Worm (Caenorhabditis elegans): ENCODE results near the gene inpp-5K.

DNA sequence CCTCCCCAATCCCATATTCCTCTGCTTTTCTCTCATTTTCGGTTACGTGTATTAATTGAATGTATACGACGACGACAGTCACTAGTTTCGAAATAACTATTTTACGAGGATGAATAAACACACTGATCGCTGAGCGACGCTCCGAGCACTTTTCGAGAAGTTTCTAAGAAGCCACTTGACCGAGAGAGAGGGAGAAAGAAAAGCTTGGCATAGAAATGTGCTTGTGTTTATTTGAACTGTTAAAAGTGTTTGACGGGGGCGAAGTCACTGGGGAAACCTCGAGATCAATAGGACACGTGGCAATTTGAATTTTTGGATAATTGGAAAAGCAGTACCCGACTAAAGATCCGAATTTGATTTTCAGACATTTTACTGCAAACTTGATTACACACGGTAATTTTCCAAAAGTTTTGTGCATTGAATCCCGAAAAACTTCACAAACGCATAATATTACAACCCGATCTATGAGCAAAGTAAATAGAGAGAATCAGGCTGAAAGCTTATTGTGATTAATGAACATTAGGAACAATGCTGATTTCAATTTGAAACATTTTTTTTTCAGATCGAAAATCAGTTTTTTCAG lies 24.5 kb downstream of the inpp-5K start:
- TF ChIP-seq unc-55 (GFP tag; optimal IDR thresholded peaks at IDR 0.05) (no peak), ama-1 (optimal IDR thresholded peaks at IDR 0.05) (no peak), unc-62 (GFP tag; optimal IDR thresholded peaks at IDR 0.05) (no peak), elt-3 (tag; optimal IDR thresholded peaks at IDR 0.05) (no peak)

Measured in whole organism, L2 larva.